Worm (Caenorhabditis elegans): Measurements from ENCODE around the gene C27A7.5.

DNA sequence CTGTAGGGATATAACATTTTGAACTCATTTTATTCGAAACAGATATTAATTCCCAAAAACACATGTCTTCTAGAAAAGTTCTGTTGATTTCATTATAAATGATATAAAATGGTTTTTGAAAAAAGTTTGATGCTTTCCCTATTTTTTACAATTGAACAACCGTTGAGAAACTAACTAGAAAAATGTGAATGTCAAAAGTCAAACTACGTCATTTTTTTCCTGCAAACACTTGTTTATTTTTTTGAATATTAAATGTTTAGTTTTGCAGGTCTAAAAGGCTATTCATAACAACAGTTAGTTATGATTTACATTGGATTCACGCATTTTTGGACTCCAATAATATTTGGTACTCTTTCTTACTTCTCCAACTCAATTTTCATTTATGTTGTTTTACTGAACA lies 786 bp upstream of the C27A7.5 start, which contains the start of gene srj-4:
- TF ChIP-seq vab-7 (GFP tag; IDR thresholded peaks at IDR 0.05) (no peak), zfp-3 (GFP tag; conservative IDR thresholded peaks at IDR 0.05) (no peak), hlh-30 (tag; optimal IDR thresholded peaks at IDR 0.05; ENCODE audit: insufficient read depth) (no peak), nhr-11 (tag; optimal IDR thresholded peaks at IDR 0.05) (no peak), ama-1 (optimal IDR thresholded peaks at IDR 0.05) (no peak), lin-39 (tag; optimal IDR thresholded peaks at IDR 0.05) (no peak), unc-62 (GFP tag; optimal IDR thresholded peaks at IDR 0.05 in 1 of 2) (no peak), unc-62 (tag; optimal IDR thresholded peaks at IDR 0.05) (no peak)

All from whole organism, L4 larva.